Worm (Caenorhabditis elegans) whole organism, midembryonic: ENCODE data around the gene C52E4.12.

Source experiments
- T22C8.4 ChIP-seq: fragments of 200-800 bp; sonication (Bioruptor generic); IDR thresholded peaks from 2 replicates; pipeline ENCODE4 v1.3.6; 2022; ENCODE audit warnings: missing genetic modification characterization, missing compliant biosample characterization
- klf-2 ChIP-seq: fragments of 200-800 bp; sonication (Bioruptor generic); conservative IDR thresholded peaks from 2 replicates; pipeline ENCODE4 v1.3.6; 2022; ENCODE audit warnings: missing genetic modification reagents, missing genetic modification characterization, missing compliant biosample characterization

DNA sequence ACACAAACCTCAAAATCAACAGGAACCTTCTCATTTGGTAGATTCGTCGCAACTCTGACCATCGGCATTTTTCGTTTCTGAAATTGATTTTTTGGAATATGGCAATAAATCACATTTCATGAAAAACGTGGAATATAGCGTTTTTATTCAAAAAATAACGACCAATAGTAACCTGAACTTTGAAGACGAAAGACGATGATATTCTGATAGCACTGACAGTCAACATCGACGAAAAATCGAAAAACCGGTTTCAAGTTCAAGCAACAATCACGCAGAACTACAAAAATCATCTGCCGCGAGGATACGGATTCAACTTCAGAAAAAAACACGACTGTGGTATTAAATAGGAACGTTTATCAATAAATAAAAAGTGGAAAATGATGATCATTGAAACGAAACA, 17.8 kb upstream of the C52E4.12 start, which contains the start of gene mif-2:
- TF ChIP-seq klf-2 (GFP tag; lab: Robert Waterston, UW) (no peak), T22C8.4 (GFP tag; lab: Robert Waterston, UW) (no peak)
